Fruit fly (Drosophila melanogaster): ENCODE data around the gene CG14185.

- TF ChIP-seq Rel (GFP tag; optimal IDR thresholded peaks at IDR 0.05) (no peak), Rel (tag; optimal IDR thresholded peaks at IDR 0.05) (no peak), woc (GFP tag; optimal IDR thresholded peaks at IDR 0.05) (no peak), pan (optimal IDR thresholded peaks at IDR 0.05) (no peak), rgr (GFP tag; optimal IDR thresholded peaks at IDR 0.05) (no peak), psq (GFP tag; optimal IDR thresholded peaks at IDR 0.05) (no peak), lola (GFP tag; optimal IDR thresholded peaks at IDR 0.05) (no peak), usp (GFP tag; optimal IDR thresholded peaks at IDR 0.05) (no peak), HLH106 (tag; optimal IDR thresholded peaks at IDR 0.05) (no peak), Hr78 (GFP tag; optimal IDR thresholded peaks at IDR 0.05) (no peak), Abd-B (GFP tag; optimal IDR thresholded peaks at IDR 0.05) (no peak), sv (GFP tag; optimal IDR thresholded peaks at IDR 0.05) (no peak)
Measured at dm6 chr3L:20126106-20126505, 20.2 kb downstream of the CG14185 start.
